Worm (Caenorhabditis elegans) whole organism, L4 larva: Measurements from ENCODE around the gene math-6.

Experiments
- R02D3.7 ChIP-seq: fragments of 150-350 bp; sonication (generic microtip); optimal IDR thresholded peaks from 3 replicates; lab custom pipeline; 2014; ENCODE audit warnings: missing biosample characterization, missing genetic modification characterization
- egl-27 ChIP-seq: sonication (generic microtip); optimal IDR thresholded peaks from 3 replicates; lab custom pipeline; 2017; ENCODE audit warnings: missing biosample characterization, missing genetic modification reagents, missing genetic modification characterization
- hlh-11 ChIP-seq: fragments of 200-800 bp; sonication (Bioruptor generic); optimal IDR thresholded peaks from 2 replicates; lab custom pipeline; 2018; ENCODE audit warnings: mild to moderate bottlenecking, missing genetic modification characterization, missing compliant biosample characterization
- jun-1 ChIP-seq: fragments of 150-350 bp; optimal IDR thresholded peaks from 2 replicates; lab custom pipeline; 2014; ENCODE audit warnings: missing biosample characterization, missing genetic modification reagents, missing genetic modification characterization
- mes-2 ChIP-seq: sonication (generic microtip); optimal IDR thresholded peaks from 2 replicates; lab custom pipeline; 2016; ENCODE audit warnings: missing genotype, mild to moderate bottlenecking, missing genetic modification characterization, missing compliant biosample characterization; ENCODE audit not compliant: poor library complexity, severe bottlenecking
- nhr-11 ChIP-seq: fragments of 150-350 bp; optimal IDR thresholded peaks from 2 replicates; lab custom pipeline; 2014; ENCODE audit warnings: missing biosample characterization, missing genetic modification characterization
- nhr-41 ChIP-seq: fragments of 200-800 bp; sonication (Bioruptor generic); IDR thresholded peaks from 2 replicates; pipeline ENCODE4 v1.3.6; 2022; ENCODE audit warnings: missing genetic modification reagents, missing genetic modification characterization, missing compliant biosample characterization
- pha-4 ChIP-seq, 2 experiments: fragments of 150-350 bp in 1 of 2; fragments of 200-800 bp in 1 of 2; sonication (Bioruptor generic) in 1 of 2; IDR thresholded peaks in 1 of 2; optimal IDR thresholded peaks in 1 of 2; 2 replicates each; pipeline versions ENCODE4 v1.3.6 to Lab custom; 2014 to 2022; ENCODE audit warnings: missing genetic modification characterization in 2 of 2, missing genetic modification reagents in 2 of 2, missing biosample characterization in 1 of 2, missing compliant biosample characterization in 1 of 2
- skn-1 ChIP-seq: fragments of 150-350 bp; optimal IDR thresholded peaks from 2 replicates; lab custom pipeline; 2014; ENCODE audit warnings: missing biosample characterization, missing genetic modification characterization
- snpc-4 ChIP-seq: fragments of 150-350 bp; optimal IDR thresholded peaks from 2 replicates; lab custom pipeline; 2014; ENCODE audit warnings: missing biosample characterization, missing genetic modification characterization
- unc-130 ChIP-seq: sonication (generic microtip); optimal IDR thresholded peaks from 2 replicates; lab custom pipeline; 2016; ENCODE audit warnings: missing genetic modification reagents, missing genetic modification characterization, missing compliant biosample characterization
- unc-39 ChIP-seq: sonication (generic microtip); optimal IDR thresholded peaks from 2 replicates; lab custom pipeline; 2017; ENCODE audit warnings: missing biosample characterization, missing genetic modification characterization
- ztf-11 ChIP-seq: fragments of 150-350 bp; optimal IDR thresholded peaks from 2 replicates; lab custom pipeline; 2014; ENCODE audit warnings: missing biosample characterization, missing genetic modification characterization

- no peak for TF ChIP-seq ztf-11 (tag; lab: Kevin White, UChicago)
- no peak for TF ChIP-seq skn-1
- TF ChIP-seq hlh-11 (tag; lab: Kevin White, UChicago), result no peak
- TF ChIP-seq pha-4 (GFP tag; IDR thresholded peaks at IDR 0.05; lab: Robert Waterston, UW), result no peak
- no peak for TF ChIP-seq pha-4 (tag; optimal IDR thresholded peaks at IDR 0.05; lab: Kevin White, UChicago)
- no peak for TF ChIP-seq unc-39 (tag; lab: Kevin White, UChicago)
- no peak for TF ChIP-seq nhr-11 (tag; lab: Kevin White, UChicago)
- no peak for TF ChIP-seq egl-27 (tag; lab: Kevin White, UChicago)
- TF ChIP-seq unc-130 (GFP tag; lab: Kevin White, UChicago), result no peak
- no peak for TF ChIP-seq mes-2 (tag; lab: Kevin White, UChicago)
- TF ChIP-seq snpc-4 (tag; lab: Kevin White, UChicago), result no peak
- no peak for TF ChIP-seq R02D3.7 (tag; lab: Kevin White, UChicago)
- no peak for TF ChIP-seq nhr-41
- TF ChIP-seq jun-1 (tag; lab: Kevin White, UChicago), result no peak
Measured at ce11 chrII:1890682-1891081, 6.1 kb upstream of the math-6 start, which contains the start of gene math-9.
